Fruit fly (Drosophila melanogaster): ENCODE measurements around the gene Npc2e.

dm6 chr3R:10068780-10069179 is 15.6 kb downstream of the Npc2e start:
- no peak for TF ChIP-seq CG17806 (tag; optimal IDR thresholded peaks at IDR 0.05)
- TF ChIP-seq CG9948 (tag; optimal IDR thresholded peaks at IDR 0.05) = no peak
- no peak for TF ChIP-seq Pif1A (GFP tag; optimal IDR thresholded peaks at IDR 0.05)
